Fruit fly (Drosophila melanogaster): ENCODE results near the gene bero.

dm6 chr2L:20825265-20825664 is 33.2 kb upstream of the bero start:
- no peak for TF ChIP-seq pan (optimal IDR thresholded peaks at IDR 0.05)
- TF ChIP-seq br (GFP tag; optimal IDR thresholded peaks at IDR 0.05): no peak
- no peak for TF ChIP-seq Myc (optimal IDR thresholded peaks at IDR 0.05)
- no peak for TF ChIP-seq Abd-B (GFP tag; optimal IDR thresholded peaks at IDR 0.05)
- TF ChIP-seq GATAd (GFP tag; optimal IDR thresholded peaks at IDR 0.05): no peak
- TF ChIP-seq jim (GFP tag; optimal IDR thresholded peaks at IDR 0.05): no peak
- TF ChIP-seq fru (GFP tag; optimal IDR thresholded peaks at IDR 0.05): no peak
- TF ChIP-seq foxo (GFP tag; optimal IDR thresholded peaks at IDR 0.05): no peak
- no peak for TF ChIP-seq tai (GFP tag; optimal IDR thresholded peaks at IDR 0.05)
- TF ChIP-seq dsf (GFP tag; optimal IDR thresholded peaks at IDR 0.05; ENCODE audit: borderline replicate concordance): no peak
- peak; percentile 58 for TF ChIP-seq Rel (GFP tag; optimal IDR thresholded peaks at IDR 0.05)
- TF ChIP-seq Rel (tag; optimal IDR thresholded peaks at IDR 0.05): no peak
- TF ChIP-seq sage (GFP tag; optimal IDR thresholded peaks at IDR 0.05): no peak
- no peak for TF ChIP-seq Hr78 (GFP tag; optimal IDR thresholded peaks at IDR 0.05)
